Worm (Caenorhabditis elegans): ENCODE data around the gene B0416.3.

DNA sequence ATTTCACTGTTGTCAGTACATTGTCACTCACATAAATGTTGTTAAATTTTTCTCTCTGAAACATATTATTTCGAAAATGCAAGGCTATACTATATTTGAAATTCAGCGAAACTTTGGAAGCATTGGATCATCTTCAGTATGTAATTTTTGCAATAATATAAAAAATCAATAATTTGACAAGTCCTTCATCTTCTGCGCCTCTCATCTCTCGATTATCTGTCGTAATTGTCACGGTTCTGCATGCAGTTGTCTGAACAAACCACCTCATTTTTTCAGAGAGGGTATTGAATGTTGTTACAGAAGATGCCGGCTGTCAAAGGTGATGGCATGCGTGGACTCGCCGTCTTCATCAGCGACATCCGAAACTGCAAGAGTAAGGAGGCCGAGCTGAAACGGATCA, 46.9 kb downstream of the B0416.3 start, which contains the start of gene apa-2:
- TF ChIP-seq C04F5.9 (tag; optimal IDR thresholded peaks at IDR 0.05) (no peak), xbp-1 (tag; optimal IDR thresholded peaks at IDR 0.05) (no peak), mab-9 (GFP tag; IDR thresholded peaks at IDR 0.05) (no peak), nhr-11 (tag; optimal IDR thresholded peaks at IDR 0.05) (no peak), ceh-63 (GFP tag; optimal IDR thresholded peaks at IDR 0.05) (no peak)

All from whole organism, L1 larva.